Worm (Caenorhabditis elegans): ENCODE data around the gene ZK938.11.

The ZK938.11 gene

DNA sequence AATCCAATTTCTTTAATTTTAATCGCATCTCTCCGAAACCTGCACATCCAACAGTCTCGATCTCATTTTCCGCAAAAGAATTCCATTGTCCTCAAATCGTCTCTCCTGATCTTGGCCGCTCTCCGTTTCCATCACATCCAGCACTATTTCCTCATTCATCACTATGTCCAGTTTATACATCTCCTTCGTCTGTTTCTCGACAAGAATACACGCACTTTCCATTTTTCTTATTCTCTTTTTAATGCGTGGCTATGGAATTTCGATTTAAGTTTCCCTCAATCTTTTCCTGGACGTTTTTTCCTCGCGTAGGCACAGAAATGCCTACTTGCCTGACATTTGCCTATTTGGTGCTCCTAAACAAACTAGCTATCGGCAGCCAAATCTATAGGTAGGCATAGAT lies 39.6 kb upstream of the ZK938.11 start:
- TF ChIP-seq unc-3 (GFP tag; conservative IDR thresholded peaks at IDR 0.05), result no peak
- no peak for TF ChIP-seq unc-3 (tag; optimal IDR thresholded peaks at IDR 0.05)
- no peak for TF ChIP-seq C38D4.7 (GFP tag; optimal IDR thresholded peaks at IDR 0.05)
- no peak for TF ChIP-seq ceh-6 (GFP tag; optimal IDR thresholded peaks at IDR 0.05)
- no peak for TF ChIP-seq pax-1 (tag; optimal IDR thresholded peaks at IDR 0.05)
- TF ChIP-seq lim-6 (tag; optimal IDR thresholded peaks at IDR 0.05), result no peak
- TF ChIP-seq hlh-13 (GFP tag; optimal IDR thresholded peaks at IDR 0.05), result no peak
- no peak for TF ChIP-seq ceh-30 (tag; optimal IDR thresholded peaks at IDR 0.05)
- no peak for TF ChIP-seq ttx-3 (tag; optimal IDR thresholded peaks at IDR 0.05)
- no peak for TF ChIP-seq ceh-19 (GFP tag; optimal IDR thresholded peaks at IDR 0.05)
- TF ChIP-seq unc-86 (tag; optimal IDR thresholded peaks at IDR 0.05), result no peak
- no peak for TF ChIP-seq ahr-1 (tag; optimal IDR thresholded peaks at IDR 0.05)
- no peak for TF ChIP-seq K02D7.2 (tag; optimal IDR thresholded peaks at IDR 0.05)
- TF ChIP-seq syd-9 (tag; optimal IDR thresholded peaks at IDR 0.05), result no peak
- TF ChIP-seq ama-1 (optimal IDR thresholded peaks at IDR 0.05), result no peak

DNA sequence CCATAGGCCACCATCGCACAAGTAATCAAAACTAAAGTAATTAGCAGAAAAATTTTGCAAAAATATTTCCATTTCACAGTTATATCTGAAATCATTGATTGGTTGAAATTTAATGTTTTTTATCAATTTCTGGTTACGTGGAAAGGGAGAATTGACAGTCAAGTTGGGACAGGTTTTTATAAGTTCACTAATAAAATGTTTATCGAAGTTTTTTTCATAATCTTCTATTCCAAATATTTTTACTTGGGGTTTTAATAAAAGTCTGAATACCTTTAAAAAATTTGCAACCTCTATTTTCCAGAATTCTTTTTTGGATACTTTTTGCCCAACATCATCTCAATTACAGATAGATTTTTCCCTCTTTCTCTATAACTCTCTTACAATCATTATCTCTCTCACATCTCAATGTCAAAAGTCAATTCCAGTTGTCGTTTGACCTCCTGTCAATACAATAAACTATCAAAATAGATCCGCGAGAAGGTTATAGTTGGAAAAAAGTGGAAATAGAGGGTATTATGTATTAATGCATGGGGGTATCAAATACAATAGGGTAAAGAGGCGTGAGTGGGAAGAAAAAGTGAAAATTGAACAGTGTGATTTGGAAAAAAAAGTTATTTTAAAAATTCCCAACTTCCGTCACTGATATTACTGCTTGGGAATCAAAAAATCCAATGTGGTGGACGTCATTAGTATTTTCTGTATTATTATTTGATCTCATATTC lies 34.5 kb upstream of the ZK938.11 start, which contains the start of the genes chil-2 and ctsa-3.2:
Gene chil-2, minus strand, starts transcription at position 101 of the 722 bp plus-strand sequence.
Gene ctsa-3.2, plus strand, starts transcription at position 672 of the 722 bp plus-strand sequence.
- TF ChIP-seq ceh-34 (tag; optimal IDR thresholded peaks at IDR 0.05), result no peak
- TF ChIP-seq ceh-19 (GFP tag; optimal IDR thresholded peaks at IDR 0.05), result no peak
- TF ChIP-seq ceh-24 (tag; optimal IDR thresholded peaks at IDR 0.05), result no peak
- no peak for TF ChIP-seq fkh-10 (GFP tag; optimal IDR thresholded peaks at IDR 0.05)
- TF ChIP-seq mec-3 (tag; optimal IDR thresholded peaks at IDR 0.05; ENCODE audit: borderline replicate concordance), result no peak
- TF ChIP-seq ceh-6 (GFP tag; optimal IDR thresholded peaks at IDR 0.05), result no peak
- TF ChIP-seq sox-4 (tag; optimal IDR thresholded peaks at IDR 0.05), result no peak

ce11 chrII:9872961-9873360 lies 32.7 kb upstream of the ZK938.11 start, which contains the start of gene chil-8:
TSS of gene chil-8 (minus strand) at chrII:9873061.
- TF ChIP-seq elt-2 (tag; optimal IDR thresholded peaks at IDR 0.05) (no peak), dve-1 (tag; optimal IDR thresholded peaks at IDR 0.05) (no peak), ceh-2 (tag; optimal IDR thresholded peaks at IDR 0.05) (no peak), hlh-15 (tag; optimal IDR thresholded peaks at IDR 0.05) (no peak), hlh-8 (tag; optimal IDR thresholded peaks at IDR 0.05) (no peak), fkh-6 (tag; optimal IDR thresholded peaks at IDR 0.05) (no peak), pqm-1 (tag; optimal IDR thresholded peaks at IDR 0.05) (no peak), pag-3 (tag; optimal IDR thresholded peaks at IDR 0.05; ENCODE audit: borderline replicate concordance) (no peak), tbx-2 (tag; optimal IDR thresholded peaks at IDR 0.05) (no peak), ceh-31 (tag; optimal IDR thresholded peaks at IDR 0.05) (no peak), syd-9 (tag; optimal IDR thresholded peaks at IDR 0.05) (no peak)

ce11 chrII:9871061-9871460 lies 30.8 kb upstream of the ZK938.11 start, which contains the start of gene chil-7:
TSS of gene chil-7 (minus strand) at chrII:9871172.
- TF ChIP-seq T23F11.4 (GFP tag; optimal IDR thresholded peaks at IDR 0.05) (no peak), hlh-30 (tag; optimal IDR thresholded peaks at IDR 0.05; ENCODE audit: insufficient read depth) (no peak), ahr-1 (tag; optimal IDR thresholded peaks at IDR 0.05) (no peak), unc-42 (tag; optimal IDR thresholded peaks at IDR 0.05) (no peak), ets-4 (tag; optimal IDR thresholded peaks at IDR 0.05) (no peak), tbx-2 (tag; optimal IDR thresholded peaks at IDR 0.05) (no peak), pha-2 (tag; optimal IDR thresholded peaks at IDR 0.05) (no peak), ceh-22 (tag; optimal IDR thresholded peaks at IDR 0.05) (no peak), syd-9 (tag; optimal IDR thresholded peaks at IDR 0.05) (no peak), ceh-19 (GFP tag; optimal IDR thresholded peaks at IDR 0.05) (no peak), lin-11 (tag; optimal IDR thresholded peaks at IDR 0.05) (no peak), pqm-1 (tag; optimal IDR thresholded peaks at IDR 0.05) (no peak), hlh-15 (tag; optimal IDR thresholded peaks at IDR 0.05) (no peak), elt-2 (tag; optimal IDR thresholded peaks at IDR 0.05) (no peak), pax-1 (tag; optimal IDR thresholded peaks at IDR 0.05) (no peak), ceh-30 (tag; optimal IDR thresholded peaks at IDR 0.05) (no peak), C08G9.2 (tag; optimal IDR thresholded peaks at IDR 0.05) (no peak), pat-9 (tag; optimal IDR thresholded peaks at IDR 0.05) (no peak)

Data from whole organism, late embryonic.